Worm (Caenorhabditis elegans) whole organism, L1 larva: Measurements from ENCODE around the gene ccg-1.

Source experiments
- C16A3.4 ChIP-seq: fragments of 150-350 bp; optimal IDR thresholded peaks from 2 replicates; lab custom pipeline; 2014; ENCODE audit warnings: missing biosample characterization, missing genetic modification characterization
- aly-2 ChIP-seq: fragments of 150-350 bp; optimal IDR thresholded peaks from 2 replicates; lab custom pipeline; 2014; ENCODE audit warnings: missing biosample characterization, missing genetic modification characterization
- ceh-90 ChIP-seq: sonication (generic microtip); optimal IDR thresholded peaks from 2 replicates; lab custom pipeline; 2016; ENCODE audit warnings: missing genetic modification characterization, missing compliant biosample characterization
- fkh-10 ChIP-seq: sonication (generic microtip); optimal IDR thresholded peaks from 2 replicates; lab custom pipeline; 2017; ENCODE audit warnings: missing biosample characterization, missing genetic modification reagents, missing genetic modification characterization
- lin-15B ChIP-seq: fragments of 150-350 bp; sonication (generic microtip); optimal IDR thresholded peaks from 3 replicates; lab custom pipeline; 2014; ENCODE audit warnings: missing biosample characterization, missing genetic modification characterization
- mab-9 ChIP-seq: fragments of 200-800 bp; sonication (Bioruptor generic); IDR thresholded peaks from 2 replicates; pipeline ENCODE4 v1.3.6; 2022; ENCODE audit warnings: missing genetic modification reagents, missing genetic modification characterization, missing compliant biosample characterization
- nhr-11 ChIP-seq: fragments of 150-350 bp; optimal IDR thresholded peaks from 2 replicates; lab custom pipeline; 2014; ENCODE audit warnings: missing biosample characterization, missing genetic modification characterization
- nhr-28 ChIP-seq: fragments of 150-350 bp; optimal IDR thresholded peaks from 2 replicates; lab custom pipeline; 2014; ENCODE audit warnings: missing biosample characterization, missing genetic modification characterization
- nhr-47 ChIP-seq: sonication (generic microtip); optimal IDR thresholded peaks from 2 replicates; lab custom pipeline; 2016; ENCODE audit warnings: mild to moderate bottlenecking, missing genetic modification characterization, moderate library complexity, missing compliant biosample characterization
- rnt-1 ChIP-seq: sonication (generic microtip); optimal IDR thresholded peaks from 2 replicates; lab custom pipeline; 2016; ENCODE audit warnings: mild to moderate bottlenecking, missing genetic modification characterization, moderate library complexity, missing compliant biosample characterization
- unc-130 ChIP-seq: fragments of 150-350 bp; optimal IDR thresholded peaks from 2 replicates; lab custom pipeline; 2017; ENCODE audit warnings: missing biosample characterization, missing genetic modification characterization, inconsistent platforms
- unc-98 ChIP-seq: fragments of 200-800 bp; sonication (Bioruptor generic); IDR thresholded peaks from 2 replicates; pipeline ENCODE4 v1.3.6; 2022; ENCODE audit warnings: missing genetic modification characterization, missing compliant biosample characterization
- xbp-1 ChIP-seq: sonication (generic microtip); optimal IDR thresholded peaks from 2 replicates; lab custom pipeline; 2016; ENCODE audit warnings: missing genetic modification characterization, missing compliant biosample characterization
- zag-1 ChIP-seq: fragments of 150-350 bp; optimal IDR thresholded peaks from 2 replicates; lab custom pipeline; 2014; ENCODE audit warnings: missing biosample characterization, missing genetic modification characterization

DNA sequence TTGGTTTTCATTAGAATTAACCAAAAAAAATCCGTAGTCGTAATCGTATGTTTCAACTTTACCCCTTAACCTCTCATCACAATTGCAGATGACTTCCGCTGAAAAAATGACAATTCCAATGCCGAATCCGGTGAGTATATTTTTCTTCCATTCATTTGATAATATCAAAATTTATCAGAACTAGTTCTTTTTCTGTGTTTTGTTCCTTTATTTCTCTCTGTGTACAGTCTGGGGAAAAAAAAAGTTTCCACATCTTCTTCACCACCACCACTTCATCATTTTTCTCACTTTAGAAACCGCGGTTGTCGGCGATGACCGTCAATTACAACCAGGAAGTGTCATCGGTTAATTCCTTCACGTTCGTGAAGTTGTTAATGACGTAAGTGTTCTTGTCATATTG is 26.5 kb upstream of the ccg-1 start, which contains the start of gene best-21:
- TF ChIP-seq nhr-28 (tag; lab: Kevin White, UChicago), result no peak
- no peak for TF ChIP-seq aly-2 (tag; lab: Kevin White, UChicago)
- no peak for TF ChIP-seq unc-130
- no peak for TF ChIP-seq unc-98 (GFP tag; lab: Robert Waterston, UW)
- TF ChIP-seq fkh-10 (GFP tag; lab: Kevin White, UChicago), result no peak
- no peak for TF ChIP-seq ceh-90 (tag; lab: Kevin White, UChicago)
- TF ChIP-seq mab-9 (GFP tag; lab: Robert Waterston, UW), result no peak
- TF ChIP-seq nhr-11 (tag; lab: Kevin White, UChicago), result no peak
- no peak for TF ChIP-seq C16A3.4 (tag; lab: Kevin White, UChicago)
- no peak for TF ChIP-seq rnt-1 (tag; lab: Kevin White, UChicago)
- no peak for TF ChIP-seq xbp-1 (tag; lab: Kevin White, UChicago)
- TF ChIP-seq nhr-47 (tag; lab: Kevin White, UChicago), result no peak
- no peak for TF ChIP-seq zag-1 (tag; lab: Kevin White, UChicago)
- TF ChIP-seq lin-15B (tag; lab: Kevin White, UChicago), result no peak
